Worm (Caenorhabditis elegans): ENCODE results near the gene C08F11.13.
"Not testable (repeated sequence)": the region's sequence is repeated elsewhere in the genome, so short reads cannot be mapped to it uniquely, and the experiment has no call there.

C08F11.13 gene

DNA sequence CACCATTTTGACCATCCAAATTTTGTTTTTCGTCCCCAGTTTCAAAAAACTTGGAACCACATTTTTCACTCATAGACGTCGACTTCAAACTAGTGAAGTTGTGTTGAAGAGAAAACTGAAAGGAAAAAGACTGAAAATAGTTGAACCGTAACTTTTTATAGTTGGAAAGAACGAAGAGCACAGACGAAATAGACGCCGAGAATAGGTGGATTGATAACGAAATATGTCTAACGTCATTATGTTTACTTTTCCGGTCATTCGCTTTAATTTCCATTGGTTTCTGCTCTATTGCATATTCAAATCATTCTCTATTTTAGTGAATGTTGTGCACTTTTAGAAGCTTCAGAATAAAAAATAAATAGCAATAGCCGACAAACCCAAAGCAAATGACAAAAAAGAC is at the start of gene C08F11.13:
TSS of gene C08F11.13 (minus strand) at position 138 of the 400 bp plus-strand sequence.
- TF ChIP-seq ZK185.1 (tag; optimal IDR thresholded peaks at IDR 0.05; ENCODE audit: poor library complexity, severe bottlenecking) (no peak), nhr-80 (tag; optimal IDR thresholded peaks at IDR 0.05) (peak; percentile 26), nhr-27 (tag; optimal IDR thresholded peaks at IDR 0.05) (no peak)

DNA sequence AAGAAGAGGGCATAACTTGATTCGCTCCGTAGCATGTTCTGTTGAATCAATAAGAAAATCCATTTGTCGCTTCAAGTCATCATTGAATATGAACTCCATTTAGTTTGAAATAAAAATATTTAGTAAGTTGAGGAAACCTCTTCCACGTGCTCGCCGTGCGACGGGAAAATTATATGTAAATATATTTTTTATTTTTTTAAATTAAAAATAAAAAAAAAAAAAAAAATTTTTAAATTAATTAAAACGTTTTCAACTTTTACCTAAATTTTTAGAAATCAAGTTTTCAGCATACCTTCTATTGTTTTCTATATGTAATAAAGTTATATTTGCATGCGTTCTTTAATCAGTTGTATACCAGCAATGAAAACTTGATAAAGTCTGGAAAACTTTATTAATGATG is 49.8 kb upstream of the C08F11.13 start, which contains the start of gene Y45F10C.1:
TSS of gene Y45F10C.1 (minus strand) at position 101 of the 400 bp plus-strand sequence.
- TF ChIP-seq ceh-40 (GFP tag; IDR thresholded peaks at IDR 0.05); ztf-28 (GFP tag; IDR thresholded peaks at IDR 0.05); ZK185.1 (tag; optimal IDR thresholded peaks at IDR 0.05; ENCODE audit: poor library complexity, severe bottlenecking): not testable (repeated sequence)

DNA sequence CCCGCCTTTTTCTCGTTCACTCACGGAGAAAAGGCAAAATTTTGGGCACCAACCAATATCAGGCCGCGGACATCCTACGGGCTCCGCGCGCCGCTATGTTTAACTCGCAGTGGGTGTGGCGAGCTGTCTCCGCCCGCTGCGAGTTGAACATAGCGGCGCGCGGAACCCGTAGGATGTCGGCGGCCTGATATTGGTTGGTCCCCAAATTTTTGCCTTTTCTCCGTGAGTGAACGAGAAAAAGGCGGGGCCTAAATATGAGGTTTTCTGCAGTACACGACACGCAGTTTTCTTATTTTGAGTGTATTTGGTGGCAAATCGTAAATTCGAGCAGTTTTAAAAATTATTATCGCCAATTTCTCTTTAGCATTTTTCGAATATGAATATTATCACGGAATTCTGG is 48.5 kb upstream of the C08F11.13 start:
- 0 out of 2 replicates have a peak, but pooled peaks have one; percentile 69 for TF ChIP-seq cebp-2 (GFP tag; IDR thresholded peaks at IDR 0.05)
- peak; percentile 78 for TF ChIP-seq pbrm-1 (GFP tag; IDR thresholded peaks at IDR 0.05)
- TF ChIP-seq attf-6 (GFP tag; IDR thresholded peaks at IDR 0.05) = peak; percentile 94
- TF ChIP-seq snpc-4 (GFP tag; optimal IDR thresholded peaks at IDR 0.05) = not testable (repeated sequence)
- TF ChIP-seq snpc-4 (tag; optimal IDR thresholded peaks at IDR 0.05) = peak in 2 of 4 experiments; percentile 17 to 87
- peak; percentile 41; the same call in 1 of the 2 replicates for TF ChIP-seq madf-6 (GFP tag; IDR thresholded peaks at IDR 0.05)
- peak; percentile 67 for TF ChIP-seq hmg-1.2 (GFP tag; IDR thresholded peaks at IDR 0.05)
- TF ChIP-seq mcd-1 (GFP tag; IDR thresholded peaks at IDR 0.05) = peak; percentile 61

DNA sequence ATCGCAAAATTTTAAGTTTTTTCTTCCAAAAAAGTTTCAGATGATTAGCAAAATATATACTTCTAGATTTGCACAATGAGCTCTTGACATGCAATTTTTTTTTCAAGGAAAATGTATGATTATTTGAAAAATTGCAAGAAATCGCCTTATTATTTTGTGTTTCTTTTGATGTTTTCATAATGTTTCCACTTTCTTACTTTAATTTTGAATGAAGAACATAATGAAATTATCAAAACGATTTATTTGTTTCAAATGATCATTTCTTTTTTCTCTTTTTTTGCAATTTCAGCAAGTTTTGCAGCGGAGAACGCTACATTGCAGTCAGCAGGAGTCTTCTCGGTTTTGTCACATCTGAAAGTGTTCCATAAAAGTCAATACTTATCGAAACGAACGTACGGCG is 42.3 kb upstream of the C08F11.13 start, which contains the start of gene Y45F10C.6:
TSS of gene Y45F10C.6 (plus strand) at position 301 of the 400 bp plus-strand sequence.
- not testable (repeated sequence) for TF ChIP-seq nfya-2 (GFP tag; IDR thresholded peaks at IDR 0.05); ztf-6 (GFP tag; IDR thresholded peaks at IDR 0.05); ZK185.1 (tag; optimal IDR thresholded peaks at IDR 0.05; ENCODE audit: poor library complexity, severe bottlenecking)

DNA sequence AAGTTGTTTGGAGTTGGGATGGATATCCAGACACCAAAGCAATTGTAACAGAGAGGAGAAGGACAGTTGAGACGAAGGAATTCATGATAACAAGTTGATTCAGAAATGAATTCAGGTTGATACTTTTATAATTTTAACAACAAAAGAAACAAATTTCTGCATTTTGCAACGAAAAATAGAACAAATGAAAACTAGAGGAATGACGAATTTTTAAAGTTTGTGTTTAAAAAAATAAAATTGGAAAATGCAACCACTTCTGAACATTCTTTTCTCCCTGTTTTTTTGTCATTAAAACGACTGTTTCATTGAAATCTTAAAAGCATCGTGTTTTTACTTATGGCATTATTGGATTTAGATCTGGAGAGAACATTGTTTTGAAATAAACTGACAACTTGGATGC is 41.7 kb upstream of the C08F11.13 start, which contains the start of gene C08F11.12:
TSS of gene C08F11.12 (minus strand) at position 101 of the 400 bp plus-strand sequence.
- not testable (repeated sequence) for TF ChIP-seq repo-1 (tag; optimal IDR thresholded peaks at IDR 0.05); egl-18 (GFP tag; IDR thresholded peaks at IDR 0.05); sptf-2 (GFP tag; optimal IDR thresholded peaks at IDR 0.05)

DNA sequence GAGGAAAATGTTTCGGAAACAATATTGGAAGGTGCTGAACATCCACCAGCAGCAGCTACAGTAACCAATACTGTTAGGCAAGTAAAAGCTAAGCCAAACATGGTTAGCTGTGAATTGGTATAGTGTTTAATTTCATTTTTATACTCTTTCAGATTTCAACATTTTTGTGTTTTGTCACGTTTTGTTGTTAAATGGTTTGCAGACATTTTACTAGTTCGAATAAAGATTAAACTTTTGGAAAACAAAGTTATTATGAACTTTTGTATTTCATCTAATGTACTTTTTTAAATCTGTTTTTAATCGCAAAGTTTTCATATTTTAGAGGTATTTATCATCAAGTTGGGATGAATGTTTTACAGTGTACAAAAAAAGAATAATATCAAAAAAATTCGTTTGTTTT is 40.5 kb upstream of the C08F11.13 start, which contains the start of gene C08F11.17:
TSS of gene C08F11.17 (minus strand) at position 101 of the 400 bp plus-strand sequence.
- TF ChIP-seq ccch-3 (GFP tag; optimal IDR thresholded peaks at IDR 0.05) = no peak

DNA sequence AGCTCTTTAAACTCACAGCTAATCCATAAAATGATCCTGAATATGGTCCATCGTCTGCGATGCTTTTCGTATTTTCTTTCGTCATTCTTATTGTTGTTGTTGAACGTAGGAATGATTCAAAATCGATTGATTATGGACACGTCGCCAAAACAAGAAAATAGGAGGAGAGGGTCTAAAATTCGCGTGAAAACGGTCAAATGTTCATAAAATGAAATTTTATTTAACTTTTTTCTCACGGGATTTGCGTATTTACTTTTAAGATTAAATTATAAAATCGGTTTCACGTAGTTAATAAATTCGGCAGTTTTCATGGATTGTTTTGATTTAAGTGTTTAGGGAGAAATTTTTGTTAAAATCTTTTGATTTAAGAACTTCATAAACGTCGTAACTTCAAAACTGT is 39.4 kb upstream of the C08F11.13 start, which contains the start of gene C08F11.10:
TSS of gene C08F11.10 (minus strand) at position 101 of the 400 bp plus-strand sequence.
- TF ChIP-seq lin-54 (GFP tag; optimal IDR thresholded peaks at IDR 0.05) (no peak), ceh-91 (GFP tag; IDR thresholded peaks at IDR 0.05) (no peak), rpc-1 (optimal IDR thresholded peaks at IDR 0.05) (no peak), rpc-1 (tag; optimal IDR thresholded peaks at IDR 0.05) (no peak), nhr-120 (GFP tag; IDR thresholded peaks at IDR 0.05) (no peak), lin-26 (GFP tag; IDR thresholded peaks at IDR 0.05) (no peak), T26A5.8 (tag; optimal IDR thresholded peaks at IDR 0.05) (no peak), ceh-100 (GFP tag; IDR thresholded peaks at IDR 0.05) (no peak), mes-4 (tag; optimal IDR thresholded peaks at IDR 0.05) (no peak), ztf-22 (GFP tag; optimal IDR thresholded peaks at IDR 0.05) (no peak), snpc-1.3 (tag; optimal IDR thresholded peaks at IDR 0.05; ENCODE audit: insufficient read depth) (no peak), pbrm-1 (GFP tag; IDR thresholded peaks at IDR 0.05) (no peak), Y53G8AR.9 (GFP tag; conservative IDR thresholded peaks at IDR 0.05) (no peak), lin-35 (GFP tag; optimal IDR thresholded peaks at IDR 0.05) (no peak), nfyb-1 (GFP tag; IDR thresholded peaks at IDR 0.05) (no peak), Y56A3A.18 (GFP tag; IDR thresholded peaks at IDR 0.05) (no peak), lin-40 (tag; optimal IDR thresholded peaks at IDR 0.05) (no peak), nhr-27 (tag; optimal IDR thresholded peaks at IDR 0.05) (no peak)

Measured in whole organism, young adult.